Fruit fly (Drosophila melanogaster) whole organism, larva: ENCODE measurements around the gene CG18636.
"Not testable (repeated sequence)": the region's sequence is repeated elsewhere in the genome, so short reads cannot be mapped to it uniquely, and the experiment has no call there.

Experiments
- noc ChIP-seq: fragments of 200-800 bp; sonication (Bioruptor generic); optimal IDR thresholded peaks from 3 replicates; lab custom pipeline; 2019; ENCODE audit warnings: missing biosample characterization, mild to moderate bottlenecking, missing genetic modification characterization, moderate library complexity

The CG18636 gene

DNA sequence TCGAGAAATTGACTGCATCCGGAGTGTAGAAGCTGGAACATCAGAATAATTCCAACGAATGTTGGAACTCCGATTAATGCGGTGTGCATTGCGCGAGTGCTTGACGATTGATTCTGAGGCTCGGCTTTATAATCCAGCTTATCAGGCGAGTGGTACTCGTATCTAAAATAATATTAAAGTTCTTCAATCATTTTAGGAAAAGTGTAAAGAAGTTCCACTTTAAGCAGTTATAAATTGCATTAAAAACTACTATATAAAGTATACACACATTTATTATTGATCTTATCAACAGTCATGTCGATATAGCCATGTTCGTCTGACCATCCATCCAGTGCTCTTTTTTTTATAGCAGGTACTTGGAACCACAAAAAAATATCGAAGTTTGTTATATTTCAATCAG lies at the start of gene CG18636:
TSS of gene CG18636 (minus strand) at position 101 of the 400 bp plus-strand sequence.
- TF ChIP-seq noc: no peak

DNA sequence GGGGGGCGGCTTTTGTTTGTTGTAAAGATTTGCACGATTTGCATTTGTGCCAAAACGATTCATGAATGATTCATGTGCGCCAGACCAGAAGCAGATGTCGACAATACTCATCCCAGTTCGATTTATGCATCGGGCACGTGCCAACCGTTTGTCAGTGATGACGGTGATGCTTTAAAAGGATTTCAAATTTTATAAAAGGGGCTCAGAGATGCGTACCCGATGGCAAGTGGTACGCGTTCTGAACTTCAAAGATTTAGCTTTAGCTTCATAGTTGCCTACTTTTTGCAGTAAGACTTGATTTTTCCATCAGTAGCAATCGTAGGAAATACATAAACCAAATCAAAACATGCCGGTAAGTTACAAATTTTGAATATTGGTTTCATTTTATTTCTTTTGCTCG lies 26.1 kb upstream of the CG18636 start, which contains the start of gene CG33309:
TSS of gene CG33309 (plus strand) at position 301 of the 400 bp plus-strand sequence.
- no peak for TF ChIP-seq noc

DNA sequence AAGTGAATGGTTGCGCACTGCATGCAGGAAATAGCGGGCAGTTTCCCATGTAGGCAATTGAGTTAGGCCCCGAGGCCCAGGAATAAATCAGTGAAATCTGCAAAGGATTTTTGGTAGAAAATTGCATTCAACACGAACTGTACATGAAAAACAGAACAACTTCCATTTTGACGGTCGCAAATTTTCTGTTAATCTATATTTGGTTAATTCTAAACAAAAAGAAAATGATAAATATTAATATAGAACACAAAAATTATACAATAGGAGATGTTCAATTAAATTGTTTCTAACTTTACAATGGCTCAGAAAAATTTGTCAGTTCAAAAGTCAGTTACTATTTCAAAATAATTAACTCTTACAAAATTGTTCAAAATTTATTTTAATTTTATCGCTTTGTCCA lies 17.6 kb upstream of the CG18636 start, which contains the start of gene CG33308:
TSS of gene CG33308 (plus strand) at position 301 of the 400 bp plus-strand sequence.
- no peak for TF ChIP-seq noc

DNA sequence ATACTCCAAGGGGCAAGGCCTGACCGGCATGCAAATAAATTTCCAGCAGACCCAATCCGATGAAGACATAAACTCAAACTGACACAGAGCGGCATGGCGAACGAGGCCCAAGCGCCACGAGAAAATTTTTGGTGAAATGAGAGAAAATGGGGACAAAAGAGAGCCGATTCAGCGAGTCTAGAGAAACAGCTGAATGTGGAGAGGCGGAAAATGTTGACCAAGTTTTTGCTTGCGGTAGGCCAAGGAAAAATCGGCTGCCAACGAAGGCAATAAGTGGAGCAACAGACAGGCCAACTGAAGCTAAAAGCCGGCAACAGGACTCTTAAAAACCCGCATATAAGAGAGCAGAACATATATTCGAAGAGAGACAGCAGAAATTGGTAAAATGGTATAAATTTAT lies 13.2 kb upstream of the CG18636 start:
- TF ChIP-seq noc: no peak

DNA sequence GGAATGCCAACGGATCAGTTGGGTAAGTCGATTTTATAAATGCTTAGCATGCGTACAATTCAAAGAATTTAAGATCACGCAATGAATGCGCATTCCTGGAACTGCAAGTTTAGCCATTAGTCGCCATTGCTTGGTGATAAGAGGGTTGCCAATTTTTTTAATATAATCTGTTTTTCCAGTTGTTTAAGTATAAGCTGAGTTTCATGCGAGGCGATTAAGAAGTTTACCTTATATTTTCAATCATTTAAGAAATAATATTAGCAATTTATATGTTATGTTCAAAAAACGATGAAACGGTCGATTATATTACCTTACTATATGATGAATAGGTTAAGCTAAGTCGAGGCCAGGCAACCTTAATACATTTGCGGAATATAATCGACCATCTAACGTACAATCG lies 12.1 kb upstream of the CG18636 start, which contains the start of gene CG18420:
TSS of gene CG18420 (minus strand) at position 101 of the 400 bp plus-strand sequence.
- TF ChIP-seq noc: no peak

DNA sequence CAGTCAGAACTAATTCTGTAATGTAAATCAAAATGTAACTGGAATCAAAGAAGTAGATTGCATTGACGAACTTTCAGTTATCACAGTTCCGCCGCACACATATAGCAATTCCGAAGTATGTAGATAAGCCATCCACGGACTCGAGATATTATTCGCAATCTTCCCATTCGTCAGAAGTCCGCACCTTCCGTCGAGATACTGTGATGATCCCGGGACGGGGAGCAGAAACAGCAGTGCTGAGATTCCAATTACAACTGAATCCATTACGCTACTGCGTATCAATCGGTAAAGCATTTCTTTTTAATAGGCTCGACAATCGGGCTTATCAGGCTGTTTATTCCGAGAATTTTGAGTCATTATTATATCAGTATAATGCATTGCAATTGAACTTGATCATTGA lies 9.7 kb downstream of the CG18636 start, which contains the start of gene CG4650:
TSS of gene CG4650 (minus strand) at position 269 of the 400 bp plus-strand sequence.
- TF ChIP-seq noc: no peak

DNA sequence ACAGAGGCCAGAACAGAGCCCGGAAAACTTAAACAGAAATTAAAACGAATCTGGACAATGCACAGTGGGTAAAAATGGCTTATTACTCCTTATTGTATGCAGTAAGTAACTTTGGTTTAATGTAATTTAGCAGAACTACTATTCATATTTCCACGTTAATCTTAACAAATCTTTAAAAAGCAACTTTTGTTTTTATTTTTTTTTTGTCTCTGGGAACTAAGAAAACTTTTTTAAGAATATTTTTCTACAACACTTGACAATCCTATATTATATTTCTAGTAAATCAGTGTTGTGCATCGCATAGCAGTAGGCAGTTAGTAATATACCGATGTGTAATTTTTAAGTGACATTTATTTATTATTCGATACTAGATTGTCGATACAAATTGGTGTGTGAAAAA lies 18.8 kb downstream of the CG18636 start, which contains the start of gene CG4701:
TSS of gene CG4701 (plus strand) at position 301 of the 400 bp plus-strand sequence.
- no peak for TF ChIP-seq noc

DNA sequence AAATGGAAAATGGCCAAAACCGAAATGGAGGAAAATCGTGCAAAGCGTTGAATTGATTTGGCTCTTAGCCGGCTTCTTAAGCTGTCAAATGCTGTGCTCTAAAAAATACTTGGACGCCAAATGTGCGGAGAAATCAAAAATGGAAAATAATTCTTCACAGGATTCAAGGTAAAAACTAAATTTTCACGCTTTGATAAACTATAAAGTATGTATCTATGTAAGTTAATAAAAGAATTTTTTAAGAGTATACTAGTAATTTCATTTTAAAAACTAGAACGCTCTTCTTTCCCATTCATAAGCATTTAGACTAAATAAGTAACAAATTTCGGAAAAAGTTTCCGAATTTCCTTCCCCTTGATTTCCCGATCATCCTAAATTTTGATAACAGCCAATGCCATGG lies 21.9 kb downstream of the CG18636 start, which contains the start of gene CSN1a:
TSS of gene CSN1a (plus strand) at position 301 of the 400 bp plus-strand sequence.
- no peak for TF ChIP-seq noc

DNA sequence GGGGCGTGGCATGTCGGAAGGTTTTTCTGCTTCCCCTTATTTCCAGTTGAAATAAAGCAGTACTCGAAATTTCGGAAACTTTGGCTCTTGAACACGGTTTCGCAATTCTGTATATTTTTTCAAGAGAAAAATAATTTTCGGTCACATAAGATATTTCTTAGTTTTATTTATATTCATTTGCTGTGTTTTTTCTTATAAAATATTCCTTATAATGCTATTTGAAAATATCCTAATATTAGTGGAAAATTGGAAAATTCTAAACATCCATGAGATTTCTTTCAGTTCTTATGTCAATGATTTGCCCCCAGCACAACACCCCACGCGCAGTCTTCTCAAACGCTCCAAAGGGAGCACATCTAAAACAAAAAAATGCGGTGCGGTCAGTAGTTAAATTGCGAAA lies 23.9 kb downstream of the CG18636 start, which contains the start of gene CG4691:
TSS of gene CG4691 (plus strand) at position 301 of the 400 bp plus-strand sequence.
- TF ChIP-seq noc: no peak

DNA sequence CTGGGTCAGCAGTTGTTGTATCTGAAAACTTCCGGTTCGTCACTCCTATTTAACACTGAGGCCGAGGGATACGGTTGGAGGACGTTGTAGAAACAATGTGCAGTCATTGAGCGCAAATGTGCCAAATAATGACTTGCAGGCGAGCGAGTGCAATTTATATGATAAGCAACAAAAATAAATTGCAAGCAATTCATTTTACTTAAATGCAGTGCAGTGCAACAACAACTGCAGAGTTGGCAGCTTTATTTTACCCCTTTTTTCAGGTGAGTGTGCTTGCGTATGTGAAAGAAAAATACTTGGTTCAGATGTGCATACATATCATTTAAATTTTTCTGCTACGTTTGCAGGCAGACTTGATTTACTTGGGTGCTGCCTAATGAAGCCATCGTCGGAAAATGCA lies 38.3 kb downstream of the CG18636 start:
- no peak for TF ChIP-seq noc

DNA sequence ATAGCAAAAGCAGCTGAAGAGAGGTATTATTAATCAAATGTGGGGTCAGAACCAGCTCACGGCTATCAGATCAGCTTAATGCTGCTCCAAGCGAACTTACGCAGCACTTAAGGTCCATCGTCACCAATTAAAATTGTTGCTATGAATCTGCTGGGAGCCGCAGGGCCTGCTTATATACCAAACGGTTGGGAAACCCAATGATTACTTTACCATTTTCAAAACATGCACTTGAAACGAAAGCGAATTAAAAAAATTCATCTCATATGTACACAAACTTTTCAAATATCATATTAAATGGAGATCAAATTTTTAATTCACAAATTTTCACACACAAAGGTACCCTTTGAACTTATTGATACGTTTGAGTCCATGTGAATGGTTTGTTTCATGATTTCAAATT lies 39.3 kb downstream of the CG18636 start, which contains the start of gene CG42587:
TSS of gene CG42587 (minus strand) at position 143 of the 400 bp plus-strand sequence.
- TF ChIP-seq noc: no peak

DNA sequence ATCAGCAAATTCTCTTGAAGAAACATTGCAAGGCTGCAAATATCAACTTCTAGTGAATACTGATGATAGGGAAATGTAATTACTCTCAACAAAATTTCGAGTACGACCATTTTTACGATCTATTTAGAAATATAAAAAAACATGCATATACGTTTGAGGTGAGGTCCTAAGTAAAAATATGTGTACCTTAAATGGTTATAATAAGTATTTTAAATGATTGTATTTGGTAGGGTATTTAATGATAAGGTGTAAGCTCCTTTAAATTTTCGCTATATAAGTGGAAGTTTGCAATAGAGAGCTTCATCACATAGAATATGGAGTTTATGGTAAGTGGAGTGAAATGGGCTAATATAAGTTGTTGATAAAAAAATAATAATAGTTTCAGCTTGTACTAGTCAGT lies 40.3 kb downstream of the CG18636 start, which contains the start of gene CG42681:
TSS of gene CG42681 (plus strand) at position 301 of the 400 bp plus-strand sequence.
- TF ChIP-seq noc: no peak

DNA sequence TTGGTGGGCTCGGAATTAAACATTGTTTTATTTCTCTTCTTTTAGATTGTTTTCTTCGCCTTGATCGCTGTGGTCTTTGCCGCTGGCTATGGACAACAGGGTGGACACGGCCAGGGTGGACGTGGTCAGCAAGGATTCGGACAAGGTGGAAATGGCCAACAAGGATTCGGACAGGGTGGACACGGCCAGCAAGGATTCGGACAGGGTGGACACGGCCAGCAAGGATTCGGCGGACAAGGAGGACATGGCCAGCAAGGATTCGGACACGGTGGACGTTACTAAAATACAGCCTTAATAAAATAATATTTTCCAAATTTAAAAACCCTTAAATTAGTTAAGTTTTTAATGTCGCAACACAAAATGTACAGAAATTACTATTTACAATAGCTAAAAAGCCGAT lies 41.1 kb downstream of the CG18636 start:
- no peak for TF ChIP-seq noc

DNA sequence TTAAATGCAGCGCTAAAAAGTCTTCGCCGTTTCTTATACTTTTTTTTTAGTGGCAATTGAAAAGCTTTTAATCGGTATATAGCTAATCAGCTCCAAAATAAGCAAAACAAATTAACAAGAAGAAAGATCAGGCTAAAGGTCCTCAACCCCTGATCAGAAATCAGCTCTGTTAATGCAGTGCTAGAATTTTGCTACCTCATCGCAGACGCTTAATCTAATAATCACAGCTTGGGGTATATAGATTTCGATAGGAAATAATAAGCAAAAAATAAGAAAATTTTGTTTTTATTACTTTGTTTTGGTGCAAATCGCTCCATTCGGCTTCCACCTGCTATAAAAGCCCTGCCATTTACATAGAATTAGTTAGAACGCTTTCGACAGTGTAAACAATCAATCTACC lies 41.5 kb downstream of the CG18636 start, which contains the start of gene CG34166:
TSS of gene CG34166 (plus strand) at position 301 of the 400 bp plus-strand sequence.
- TF ChIP-seq noc: not testable (repeated sequence)

DNA sequence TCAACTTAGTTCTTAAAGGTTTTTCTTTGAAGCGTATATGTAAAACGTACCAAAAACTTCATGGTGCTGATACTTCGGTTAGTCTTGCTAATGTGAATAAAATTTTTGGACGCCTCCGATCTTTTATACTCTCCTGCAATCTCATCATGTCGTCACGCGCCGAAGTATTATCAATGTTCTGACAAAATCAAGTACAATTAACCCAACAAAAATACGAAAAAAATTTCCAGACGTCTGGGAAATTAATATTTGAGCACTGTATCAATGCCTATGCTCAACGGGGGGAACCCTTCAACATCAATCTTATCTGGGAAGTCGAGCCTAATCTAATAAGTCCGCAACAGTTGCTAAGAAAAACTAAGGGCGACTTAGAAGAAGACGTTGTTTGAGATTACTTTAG lies 42.7 kb downstream of the CG18636 start, which contains the start of gene CG42586:
TSS of gene CG42586 (minus strand) at position 101 of the 400 bp plus-strand sequence.
- not testable (repeated sequence) for TF ChIP-seq noc

DNA sequence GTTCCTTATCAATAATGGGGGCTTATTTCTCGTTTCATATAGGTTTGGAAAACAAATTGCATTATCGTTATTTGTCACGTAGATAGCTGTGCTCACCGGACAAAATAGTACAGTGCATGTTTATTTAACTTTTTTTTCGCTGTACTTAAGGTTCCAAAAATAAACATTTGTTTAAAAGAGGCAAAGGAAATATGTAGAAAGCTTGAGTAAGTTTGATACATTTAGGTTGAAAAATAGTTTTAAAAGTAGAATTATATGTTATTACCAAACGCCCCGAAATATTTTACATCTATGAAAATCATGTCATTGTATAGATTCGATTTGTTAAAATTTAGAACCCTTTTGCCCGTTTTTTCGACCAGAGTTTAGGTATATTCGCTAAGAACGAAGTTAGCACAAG lies 44.8 kb downstream of the CG18636 start, which contains the start of gene CG42585:
TSS of gene CG42585 (plus strand) at position 301 of the 400 bp plus-strand sequence.
- TF ChIP-seq noc: not testable (repeated sequence)

DNA sequence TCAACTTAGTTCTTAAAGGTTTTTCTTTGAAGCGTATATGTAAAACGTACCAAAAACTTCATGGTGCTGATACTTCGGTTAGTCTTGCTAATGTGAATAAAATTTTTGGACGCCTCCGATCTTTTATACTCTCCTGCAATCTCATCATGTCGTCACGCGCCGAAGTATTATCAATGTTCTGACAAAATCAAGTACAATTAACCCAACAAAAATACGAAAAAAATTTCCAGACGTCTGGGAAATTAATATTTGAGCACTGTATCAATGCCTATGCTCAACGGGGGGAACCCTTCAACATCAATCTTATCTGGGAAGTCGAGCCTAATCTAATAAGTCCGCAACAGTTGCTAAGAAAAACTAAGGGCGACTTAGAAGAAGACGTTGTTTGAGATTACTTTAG lies 46.7 kb downstream of the CG18636 start, which contains the start of gene CG31775:
TSS of gene CG31775 (minus strand) at position 101 of the 400 bp plus-strand sequence.
- TF ChIP-seq noc: not testable (repeated sequence)

DNA sequence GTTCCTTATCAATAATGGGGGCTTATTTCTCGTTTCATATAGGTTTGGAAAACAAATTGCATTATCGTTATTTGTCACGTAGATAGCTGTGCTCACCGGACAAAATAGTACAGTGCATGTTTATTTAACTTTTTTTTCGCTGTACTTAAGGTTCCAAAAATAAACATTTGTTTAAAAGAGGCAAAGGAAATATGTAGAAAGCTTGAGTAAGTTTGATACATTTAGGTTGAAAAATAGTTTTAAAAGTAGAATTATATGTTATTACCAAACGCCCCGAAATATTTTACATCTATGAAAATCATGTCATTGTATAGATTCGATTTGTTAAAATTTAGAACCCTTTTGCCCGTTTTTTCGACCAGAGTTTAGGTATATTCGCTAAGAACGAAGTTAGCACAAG lies 48.9 kb downstream of the CG18636 start, which contains the start of gene CG31835:
TSS of gene CG31835 (plus strand) at position 301 of the 400 bp plus-strand sequence.
- TF ChIP-seq noc: not testable (repeated sequence)
